Fruit fly (Drosophila melanogaster): ENCODE data around the gene Rchy1.

Rchy1 gene

DNA sequence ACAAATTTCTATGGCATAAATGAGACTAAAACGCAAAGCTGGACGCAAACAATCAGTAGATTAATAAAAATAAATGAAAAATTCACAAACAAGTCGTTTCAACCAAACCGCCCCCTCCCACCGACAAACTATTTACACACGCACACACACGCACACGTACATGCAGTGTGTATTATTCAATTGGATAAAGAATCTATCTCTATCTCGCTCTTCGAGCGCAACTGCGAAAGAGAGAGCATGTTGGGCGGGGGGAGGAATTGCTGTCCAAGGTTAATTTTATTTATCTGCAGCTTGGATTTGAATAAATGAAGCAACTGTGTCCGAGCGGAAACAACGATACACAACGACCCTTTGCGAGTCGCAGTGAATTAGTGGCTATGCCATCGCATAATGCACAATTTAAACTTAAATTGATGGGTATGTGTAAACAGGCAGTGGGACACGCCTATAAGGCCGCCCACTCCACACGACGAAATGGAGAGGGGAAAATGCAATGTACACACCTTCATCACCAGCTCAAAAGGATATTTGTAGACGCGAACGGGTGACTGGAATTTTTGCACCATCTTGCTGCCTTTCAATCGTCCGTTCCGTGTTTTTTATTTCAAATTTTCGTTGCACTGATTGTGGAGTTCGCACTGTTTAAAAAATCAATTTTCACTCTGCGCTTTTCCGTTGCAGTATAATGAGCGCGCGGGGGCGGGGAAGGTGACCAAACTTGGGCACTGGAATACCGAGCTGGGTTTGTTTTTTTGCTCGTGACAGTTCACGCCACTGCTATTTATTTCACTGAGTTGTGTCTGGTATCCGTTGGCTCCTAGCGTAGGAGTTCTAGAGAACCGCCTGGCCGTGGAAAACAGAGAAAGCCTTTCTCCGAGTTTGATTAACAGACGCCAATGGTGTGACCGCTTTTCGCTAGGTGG, 10.2 kb downstream of the Rchy1 start, which contains the start of gene retm:
TSS of gene retm (minus strand) at position 898 of the 923 bp plus-strand sequence.
- TF ChIP-seq gl (tag; optimal IDR thresholded peaks at IDR 0.05), result no peak
- TF ChIP-seq EcR (GFP tag; optimal IDR thresholded peaks at IDR 0.05), result peak; percentile 48
- peak; percentile 6 for TF ChIP-seq Pif1B (GFP tag; optimal IDR thresholded peaks at IDR 0.05)
- no peak for TF ChIP-seq D1 (tag; optimal IDR thresholded peaks at IDR 0.05)
- peak; percentile 25; the same call in 1 of the 2 replicates for TF ChIP-seq Ets98B (GFP tag; IDR thresholded peaks at IDR 0.05)
- TF ChIP-seq CG13204 (GFP tag; optimal IDR thresholded peaks at IDR 0.05), result peak; percentile 21
- peak; percentile 16; the same call in 1 of the 2 replicates for TF ChIP-seq CG32121 (GFP tag; IDR thresholded peaks at IDR 0.05)
- TF ChIP-seq Pif1A (GFP tag; optimal IDR thresholded peaks at IDR 0.05), result peak; percentile 20
- TF ChIP-seq CG9948 (tag; optimal IDR thresholded peaks at IDR 0.05), result no peak
- no peak for TF ChIP-seq CG17806 (tag; optimal IDR thresholded peaks at IDR 0.05)

DNA sequence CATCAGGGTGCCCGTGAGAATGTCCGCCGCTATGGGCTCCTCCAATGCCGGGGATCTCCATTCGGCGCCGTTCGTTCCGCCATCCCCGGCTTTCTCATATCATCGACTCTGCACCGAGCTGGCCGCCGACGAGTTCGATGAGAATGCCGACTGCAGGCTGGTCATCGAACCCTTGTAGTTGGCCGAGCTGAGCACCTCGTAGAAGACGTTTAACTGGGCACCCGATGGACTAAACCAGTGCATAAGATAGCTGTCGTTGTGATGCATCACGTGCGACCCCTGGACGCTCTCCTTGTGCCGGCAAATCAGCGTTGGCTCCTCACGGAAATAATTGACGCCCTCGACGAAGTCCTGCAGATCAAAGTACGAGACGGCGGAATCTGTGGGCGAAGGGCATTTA, 15.7 kb downstream of the Rchy1 start:
- no peak for TF ChIP-seq Ets98B (GFP tag; IDR thresholded peaks at IDR 0.05)
- peak; percentile 80 for TF ChIP-seq EcR (GFP tag; optimal IDR thresholded peaks at IDR 0.05)

DNA sequence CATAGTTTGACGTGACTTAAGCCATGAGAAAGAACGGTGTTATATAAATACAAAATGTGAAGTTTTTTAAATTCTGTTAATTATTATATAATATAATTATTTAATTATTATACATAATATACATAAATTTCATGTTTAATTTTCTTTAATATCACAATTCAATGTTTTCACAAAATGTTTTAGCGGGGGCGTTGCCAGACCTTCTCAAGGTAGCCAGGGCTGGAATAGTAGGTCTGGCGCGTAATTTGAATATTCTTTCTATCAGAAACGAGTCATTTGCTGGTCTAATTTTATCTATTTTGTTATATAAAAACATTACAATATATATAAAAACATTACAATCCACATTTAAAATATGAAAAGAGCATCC, 17.1 kb downstream of the Rchy1 start, which contains the start of gene Acox3:
TSS of gene Acox3 (minus strand) at position 70 of the 370 bp plus-strand sequence.
- peak; percentile 38 for TF ChIP-seq D1 (tag; optimal IDR thresholded peaks at IDR 0.05)
- TF ChIP-seq Pif1B (GFP tag; optimal IDR thresholded peaks at IDR 0.05), result no peak

DNA sequence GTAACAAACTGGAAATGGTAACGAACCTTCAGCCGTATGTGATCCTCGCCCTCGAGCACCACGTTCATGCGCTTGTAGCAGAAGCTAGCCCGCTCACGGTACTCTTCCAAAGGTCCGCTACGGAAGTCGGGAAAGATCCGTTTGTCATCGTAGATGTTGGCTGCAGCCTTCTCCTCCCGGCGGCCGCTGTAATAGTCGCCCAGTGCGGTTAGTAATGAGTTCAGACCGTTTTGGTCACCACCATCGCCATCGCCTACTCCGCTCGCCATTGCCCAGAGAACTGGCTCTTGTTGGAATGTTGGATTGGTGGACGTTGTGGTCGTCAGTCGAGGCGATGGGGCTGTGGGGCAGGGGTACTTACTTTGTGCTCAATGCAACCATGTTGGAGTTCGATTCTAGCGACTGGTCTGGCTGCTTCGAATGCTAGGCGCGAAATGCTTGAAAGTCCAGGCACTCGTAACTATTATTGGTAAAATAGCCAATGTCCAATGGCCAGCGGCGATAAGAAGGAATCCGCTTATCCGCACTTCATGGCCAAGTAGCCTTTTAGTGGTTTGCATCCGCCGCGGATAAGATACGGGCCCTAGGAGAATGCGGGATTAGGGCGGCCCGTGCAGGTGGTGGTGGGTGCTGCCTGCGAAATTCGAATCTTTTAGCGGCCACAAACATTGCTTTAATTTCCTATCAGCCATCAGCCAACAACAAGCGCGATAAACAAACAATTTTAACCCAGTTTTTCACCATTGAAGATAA, 17.7 kb downstream of the Rchy1 start:
- TF ChIP-seq Ets98B (GFP tag; IDR thresholded peaks at IDR 0.05) (0 out of 2 replicates have a peak, but pooled peaks have one; percentile 9), gl (tag; optimal IDR thresholded peaks at IDR 0.05) (peak; percentile 21), CG12605 (GFP tag; IDR thresholded peaks at IDR 0.05) (peak; percentile 59; the same call in 1 of the 2 replicates), CG17806 (tag; optimal IDR thresholded peaks at IDR 0.05) (no peak), CG4496 (GFP tag; IDR thresholded peaks at IDR 0.05) (no peak), CG8301 (tag; optimal IDR thresholded peaks at IDR 0.05) (peak; percentile 25), CG13204 (GFP tag; optimal IDR thresholded peaks at IDR 0.05) (peak; percentile 59), EcR (GFP tag; optimal IDR thresholded peaks at IDR 0.05) (peak; percentile 48)

DNA sequence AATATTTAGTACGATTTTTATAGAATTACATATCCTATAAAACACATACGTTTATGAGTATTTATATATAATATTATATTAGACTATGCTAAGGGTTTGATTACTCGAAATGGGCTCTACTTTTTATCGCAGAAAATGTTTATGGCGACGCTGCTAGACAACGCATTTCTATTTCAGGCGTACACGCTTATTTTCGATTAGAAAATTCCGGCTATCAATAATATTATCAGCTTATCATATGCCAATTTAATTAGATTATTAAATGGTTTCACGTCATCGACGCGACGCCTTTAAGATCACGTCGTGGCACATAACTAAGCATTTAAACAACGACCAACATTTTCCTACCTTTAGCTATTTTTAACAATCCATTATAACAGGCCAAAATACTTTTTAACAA, 39.1 kb downstream of the Rchy1 start:
- TF ChIP-seq fd96Ca (GFP tag; IDR thresholded peaks at IDR 0.05) (no peak), CG8159 (tag; optimal IDR thresholded peaks at IDR 0.05) (no peak), CG10348 (GFP tag; IDR thresholded peaks at IDR 0.05) (no peak), CG34367 (tag; optimal IDR thresholded peaks at IDR 0.05) (no peak), D1 (tag; optimal IDR thresholded peaks at IDR 0.05) (no peak), Ets98B (GFP tag; IDR thresholded peaks at IDR 0.05) (no peak), CG32121 (GFP tag; IDR thresholded peaks at IDR 0.05) (no peak), rn (GFP tag; IDR thresholded peaks at IDR 0.05) (no peak), CG14655 (GFP tag; optimal IDR thresholded peaks at IDR 0.05) (no peak), Pif1B (GFP tag; optimal IDR thresholded peaks at IDR 0.05) (no peak), CG13204 (GFP tag; optimal IDR thresholded peaks at IDR 0.05) (no peak), CG4496 (GFP tag; IDR thresholded peaks at IDR 0.05) (no peak), Pif1A (GFP tag; optimal IDR thresholded peaks at IDR 0.05) (no peak), CG12605 (GFP tag; IDR thresholded peaks at IDR 0.05) (no peak), CG9948 (tag; optimal IDR thresholded peaks at IDR 0.05) (no peak), CG17806 (tag; optimal IDR thresholded peaks at IDR 0.05) (no peak)

DNA sequence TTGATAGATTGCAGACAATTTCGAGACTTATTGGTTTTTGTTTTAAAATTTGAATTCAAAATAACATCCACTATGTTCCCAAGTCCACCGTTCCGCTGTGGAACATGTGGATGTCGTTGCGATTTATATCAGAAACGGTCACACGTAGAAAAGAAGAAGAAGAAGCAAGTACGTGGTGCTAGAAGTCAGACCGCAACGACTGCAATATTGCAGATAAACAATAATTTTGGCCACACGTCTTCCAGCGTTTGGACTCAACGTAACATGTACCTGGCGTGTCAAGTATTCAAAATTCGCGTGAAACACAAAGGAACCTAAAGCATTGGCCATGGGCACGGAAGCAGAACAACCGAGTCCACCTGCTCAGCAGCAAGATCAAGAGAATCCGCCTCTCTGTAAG, 41.3 kb downstream of the Rchy1 start, which contains the start of gene Fic:
TSS of gene Fic (plus strand) at position 139 of the 400 bp plus-strand sequence.
- TF ChIP-seq CG14655 (GFP tag; optimal IDR thresholded peaks at IDR 0.05) (no peak), EcR (GFP tag; optimal IDR thresholded peaks at IDR 0.05) (no peak), CG32121 (GFP tag; IDR thresholded peaks at IDR 0.05) (no peak), CG8159 (tag; optimal IDR thresholded peaks at IDR 0.05) (no peak), D1 (tag; optimal IDR thresholded peaks at IDR 0.05) (no peak), Pif1B (GFP tag; optimal IDR thresholded peaks at IDR 0.05) (no peak), rn (GFP tag; IDR thresholded peaks at IDR 0.05) (no peak), Pif1A (GFP tag; optimal IDR thresholded peaks at IDR 0.05) (no peak), CG34367 (tag; optimal IDR thresholded peaks at IDR 0.05) (no peak), gl (tag; optimal IDR thresholded peaks at IDR 0.05) (no peak), CG8301 (tag; optimal IDR thresholded peaks at IDR 0.05) (no peak), CG13204 (GFP tag; optimal IDR thresholded peaks at IDR 0.05) (no peak), fd96Ca (GFP tag; IDR thresholded peaks at IDR 0.05) (no peak), CG9948 (tag; optimal IDR thresholded peaks at IDR 0.05) (no peak), Ets98B (GFP tag; IDR thresholded peaks at IDR 0.05) (no peak; the same call in 1 of the 2 replicates)

DNA sequence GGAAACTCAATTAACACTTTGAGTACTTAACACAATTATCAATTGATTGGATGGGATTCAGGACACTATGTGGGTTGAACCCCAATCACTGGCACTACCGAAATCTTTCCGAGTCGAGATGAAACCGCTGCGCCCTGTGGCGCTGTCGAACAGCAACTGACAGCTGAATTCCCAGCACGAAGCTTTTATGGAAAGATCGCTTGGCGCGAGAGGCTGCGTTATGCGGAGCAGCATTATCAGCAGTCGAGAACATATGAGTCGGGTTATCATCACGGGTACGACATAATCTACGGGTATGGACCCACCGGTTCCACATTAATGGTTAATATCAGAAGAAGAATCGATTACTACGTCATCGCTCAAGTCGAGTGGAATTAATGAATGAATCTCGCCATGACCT, 42.3 kb downstream of the Rchy1 start, which contains the start of gene Tig:
TSS of gene Tig (minus strand) at position 163 of the 400 bp plus-strand sequence.
- no peak for TF ChIP-seq CG8301 (tag; optimal IDR thresholded peaks at IDR 0.05)
- no peak for TF ChIP-seq CG12605 (GFP tag; IDR thresholded peaks at IDR 0.05)
- TF ChIP-seq CG8159 (tag; optimal IDR thresholded peaks at IDR 0.05), result no peak
- no peak for TF ChIP-seq CG34367 (tag; optimal IDR thresholded peaks at IDR 0.05)
- no peak for TF ChIP-seq Pif1B (GFP tag; optimal IDR thresholded peaks at IDR 0.05)
- no peak for TF ChIP-seq CG14655 (GFP tag; optimal IDR thresholded peaks at IDR 0.05)
- TF ChIP-seq gl (tag; optimal IDR thresholded peaks at IDR 0.05), result no peak
- TF ChIP-seq fd96Ca (GFP tag; IDR thresholded peaks at IDR 0.05), result no peak
- TF ChIP-seq CG4496 (GFP tag; IDR thresholded peaks at IDR 0.05), result no peak
- TF ChIP-seq CG13204 (GFP tag; optimal IDR thresholded peaks at IDR 0.05), result no peak
- no peak for TF ChIP-seq CG17806 (tag; optimal IDR thresholded peaks at IDR 0.05)
